Worm (Caenorhabditis elegans) whole organism, L4/young adult: ENCODE measurements around the gene C15B12.8.

Source experiments
- W03F9.2 ChIP-seq: fragments of 150-350 bp; optimal IDR thresholded peaks from 2 replicates; lab custom pipeline; 2014; ENCODE audit warnings: missing biosample characterization, missing genetic modification characterization
- dao-5 ChIP-seq: sonication (generic microtip); optimal IDR thresholded peaks from 2 replicates; lab custom pipeline; 2016; ENCODE audit warnings: missing genotype, missing genetic modification characterization, moderate library complexity, missing compliant biosample characterization
- him-1 ChIP-seq: sonication (generic microtip); optimal IDR thresholded peaks from 2 replicates; lab custom pipeline; 2016; ENCODE audit warnings: missing genotype, missing genetic modification reagents, missing genetic modification characterization, missing compliant biosample characterization

- no peak for TF ChIP-seq dao-5
- no peak for TF ChIP-seq him-1
- no peak for TF ChIP-seq W03F9.2
Measured at ce11 chrX:6443373-6443772, 30.7 kb upstream of the C15B12.8 start, which contains the start of gene K10C2.7.
